Worm (Caenorhabditis elegans) whole organism, L4 larva: ENCODE results near the gene C04G2.10.

Experiments used
- F37D6.2 ChIP-seq: sonication (generic microtip); optimal IDR thresholded peaks from 2 replicates; lab custom pipeline; 2016; ENCODE audit warnings: mild to moderate bottlenecking, missing genetic modification characterization, missing compliant biosample characterization
- aha-1 ChIP-seq: fragments of 150-350 bp; peaks from one replicate; lab custom pipeline; 2014; ENCODE audit warnings: missing biosample characterization, missing genetic modification characterization
- attf-4 ChIP-seq: sonication (generic microtip); optimal IDR thresholded peaks from 3 replicates; lab custom pipeline; 2017; ENCODE audit warnings: missing biosample characterization, missing genetic modification characterization
- ctbp-1 ChIP-seq: fragments of 200-800 bp; sonication (Bioruptor generic); IDR thresholded peaks from 2 replicates; pipeline ENCODE4 v1.3.6; 2022; ENCODE audit warnings: missing genetic modification reagents, missing genetic modification characterization, missing compliant biosample characterization
- daf-19 ChIP-seq: fragments of 200-800 bp; sonication (Bioruptor generic); conservative IDR thresholded peaks from 2 replicates; pipeline ENCODE4 v1.3.6; 2022; ENCODE audit warnings: missing genetic modification characterization, missing compliant biosample characterization
- dmd-6 ChIP-seq: fragments of 200-800 bp; sonication (Bioruptor generic); IDR thresholded peaks from 2 replicates; pipeline ENCODE4 v1.3.6; 2022; ENCODE audit warnings: missing genetic modification reagents, missing genetic modification characterization, missing compliant biosample characterization
- lin-29 ChIP-seq: fragments of 200-800 bp; sonication (Bioruptor generic); IDR thresholded peaks from 2 replicates; pipeline ENCODE4 v1.3.6; 2022; ENCODE audit warnings: missing genetic modification reagents, missing genetic modification characterization, missing compliant biosample characterization
- lin-38 ChIP-seq: fragments of 200-800 bp; sonication (Bioruptor generic); IDR thresholded peaks from 2 replicates; pipeline ENCODE4 v1.3.6; 2022; ENCODE audit warnings: missing genetic modification reagents, missing genetic modification characterization, missing compliant biosample characterization
- madf-9 ChIP-seq: fragments of 200-800 bp; sonication (Bioruptor generic); conservative IDR thresholded peaks from 2 replicates; pipeline ENCODE4 v1.3.6; 2022; ENCODE audit warnings: missing genetic modification reagents, missing genetic modification characterization, missing compliant biosample characterization
- snpc-1.2 ChIP-seq: fragments of 200-800 bp; sonication (Bioruptor generic); IDR thresholded peaks from 2 replicates; pipeline ENCODE4 v1.3.6; 2022; ENCODE audit warnings: missing genetic modification reagents, missing genetic modification characterization, missing compliant biosample characterization
- ztf-7 ChIP-seq: fragments of 150-350 bp; optimal IDR thresholded peaks from 2 replicates; lab custom pipeline; 2014; ENCODE audit warnings: missing biosample characterization, missing genetic modification characterization

The C04G2.10 gene

DNA sequence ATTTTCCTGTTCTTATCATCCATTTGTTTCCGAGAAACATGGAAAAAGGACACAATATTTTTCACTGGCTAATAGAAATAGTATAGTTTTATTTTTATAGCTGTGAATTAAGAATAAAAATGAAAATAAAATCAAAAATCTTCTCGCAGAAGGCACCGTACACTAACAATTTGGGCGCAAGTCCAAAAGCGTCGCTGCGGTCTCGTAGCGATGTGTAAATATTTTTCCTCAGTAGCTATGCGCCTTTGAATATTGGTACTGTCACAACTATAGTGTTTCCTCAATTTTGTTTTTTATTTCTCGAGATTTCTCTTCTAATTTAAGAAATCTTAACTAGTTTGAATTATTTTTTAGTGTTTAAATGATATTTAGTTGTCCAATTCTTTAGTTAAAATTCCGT is 41.8 kb downstream of the C04G2.10 start:
- TF ChIP-seq madf-9 (GFP tag; lab: Robert Waterston, UW) (no peak), snpc-1.2 (peak; percentile 63; the same call in 1 of the 2 replicates)

DNA sequence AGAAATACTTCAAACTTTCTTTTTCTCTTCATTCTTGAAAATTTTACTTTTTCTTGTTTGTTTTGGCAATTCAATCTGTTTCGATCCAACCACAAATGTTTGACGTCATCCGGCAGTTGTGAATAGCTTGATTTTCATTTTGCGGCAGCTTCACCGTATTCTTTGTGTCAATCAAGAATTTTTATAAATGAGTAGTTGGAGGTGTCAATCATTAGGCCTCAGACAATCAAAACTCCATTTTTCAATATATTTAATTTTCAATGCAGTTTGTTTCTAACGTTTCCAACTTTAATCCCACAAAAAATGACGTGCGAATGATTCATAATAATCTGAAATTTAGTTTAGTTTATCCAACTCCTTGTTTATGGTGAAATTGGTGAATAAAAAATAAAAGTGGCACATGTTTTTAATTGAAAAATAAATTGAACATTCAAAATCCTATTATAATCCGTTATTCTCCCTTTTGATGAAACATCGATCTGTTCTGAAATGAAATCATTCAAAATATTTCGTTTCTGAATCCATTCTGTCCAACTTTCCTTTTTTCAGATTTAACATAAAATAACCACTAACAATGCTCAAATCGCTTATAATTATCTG is 42.3 kb downstream of the C04G2.10 start, which contains the start of gene ttr-53:
Gene ttr-53, plus strand, starts transcription at position 550 of the 600 bp plus-strand sequence.
- TF ChIP-seq aha-1 (tag; lab: Kevin White, UChicago): peak; percentile 30
- TF ChIP-seq lin-29 (GFP tag; lab: Robert Waterston, UW): no peak
- no peak for TF ChIP-seq ctbp-1 (GFP tag; lab: Robert Waterston, UW)
- TF ChIP-seq dmd-6: 0 out of 2 replicates have a peak, but pooled peaks have one; percentile 11
- TF ChIP-seq, all 104 proteins: peak for 2

DNA sequence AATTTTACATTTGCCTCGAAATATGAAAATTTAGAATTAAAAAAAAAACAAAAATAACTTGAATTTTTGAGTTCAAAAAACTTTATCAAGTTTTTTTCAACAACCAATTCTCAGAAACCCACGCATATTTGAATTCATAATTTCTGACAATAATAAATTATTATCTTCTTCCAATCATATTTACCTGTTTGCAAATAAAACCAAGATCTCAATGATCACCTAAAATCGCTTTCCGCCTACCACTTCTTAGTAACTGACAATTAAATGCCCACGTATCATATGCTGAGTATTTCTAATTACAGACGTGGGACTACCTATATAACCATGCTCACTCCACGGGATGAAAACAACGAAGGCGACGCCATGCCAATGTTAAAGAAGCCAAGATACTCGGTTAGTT is 46.5 kb downstream of the C04G2.10 start, which contains the start of gene pps-1:
Gene pps-1, plus strand, starts transcription at position 301 of the 400 bp plus-strand sequence.
- TF ChIP-seq ztf-7 (tag; lab: Kevin White, UChicago) (no peak), daf-19 (GFP tag; lab: Robert Waterston, UW) (0 out of 2 replicates have a peak, but pooled peaks have one; percentile 13)

DNA sequence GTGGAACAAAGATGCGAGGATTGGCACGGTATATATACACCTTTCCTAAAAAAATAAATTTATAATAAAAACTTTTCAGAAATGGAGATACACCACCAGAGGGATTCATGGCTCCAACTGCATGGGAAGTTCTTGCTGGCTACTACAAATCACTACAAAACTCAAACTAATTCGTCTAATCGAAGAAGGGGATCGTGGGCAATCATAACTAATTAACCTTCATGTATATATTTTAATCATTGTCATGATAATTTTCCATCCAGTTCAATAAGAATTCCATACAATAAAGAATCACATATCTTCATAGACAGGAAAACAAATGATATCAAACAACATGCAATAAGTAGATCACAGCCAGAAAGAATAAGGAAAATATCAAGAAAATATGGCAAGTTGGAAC is 48.8 kb downstream of the C04G2.10 start:
- no peak for TF ChIP-seq attf-4 (tag; lab: Kevin White, UChicago)
- peak; percentile 28; the same call in 1 of the 2 replicates for TF ChIP-seq lin-38 (GFP tag; lab: Robert Waterston, UW)
- no peak for TF ChIP-seq F37D6.2 (tag; lab: Kevin White, UChicago)
